Worm (Caenorhabditis elegans): ENCODE data around the gene T11B7.1.
A peak's percentile ranks its signal among the peaks of the same experiment; 100 is the strongest.

The T11B7.1 gene

ce11 chrIV:8822598-8822997, 17.9 kb upstream of the T11B7.1 start (continued):
- TF ChIP-seq isw-1 (GFP tag; IDR thresholded peaks at IDR 0.05), result no peak
- TF ChIP-seq irx-1 (tag; optimal IDR thresholded peaks at IDR 0.05), result no peak
- TF ChIP-seq fkh-4 (tag; optimal IDR thresholded peaks at IDR 0.05; ENCODE audit: borderline replicate concordance), result no peak
- no peak for TF ChIP-seq nhr-237 (tag; optimal IDR thresholded peaks at IDR 0.05)
- TF ChIP-seq grh-1 (GFP tag; IDR thresholded peaks at IDR 0.05), result no peak
- TF ChIP-seq lsy-2 (tag; optimal IDR thresholded peaks at IDR 0.05), result no peak
- no peak for TF ChIP-seq mab-9 (GFP tag; IDR thresholded peaks at IDR 0.05)
- TF ChIP-seq blmp-1 (tag; optimal IDR thresholded peaks at IDR 0.05), result no peak
- no peak for TF ChIP-seq aha-1 (tag; optimal IDR thresholded peaks at IDR 0.05)
- no peak for TF ChIP-seq nhr-12 (tag; optimal IDR thresholded peaks at IDR 0.05)
- no peak for TF ChIP-seq ces-1 (GFP tag; optimal IDR thresholded peaks at IDR 0.05)

- TF ChIP-seq lin-35 (GFP tag; optimal IDR thresholded peaks at IDR 0.05) (peak in 1 of 2 experiments; percentile 1), mep-1 (tag; optimal IDR thresholded peaks at IDR 0.05) (peak; percentile 59), ztf-4 (tag; optimal IDR thresholded peaks at IDR 0.05) (peak; percentile 14), blmp-1 (tag; optimal IDR thresholded peaks at IDR 0.05) (peak; percentile 91), elt-3 (tag; optimal IDR thresholded peaks at IDR 0.05) (peak in 4 of 6 experiments; percentile 32 to 84 (median 62)), nhr-12 (tag; optimal IDR thresholded peaks at IDR 0.05) (no peak), skn-1 (tag; optimal IDR thresholded peaks at IDR 0.05) (no peak), C16A3.4 (tag; optimal IDR thresholded peaks at IDR 0.05) (peak; percentile 35), ets-5 (GFP tag; IDR thresholded peaks at IDR 0.05) (no peak), sup-37 (GFP tag; optimal IDR thresholded peaks at IDR 0.05) (no peak), mdl-1 (tag; optimal IDR thresholded peaks at IDR 0.05) (peak in 1 of 2 experiments; percentile 17), mef-2 (tag; optimal IDR thresholded peaks at IDR 0.05) (no peak), lin-39 (tag; optimal IDR thresholded peaks at IDR 0.05) (no peak), pax-3 (tag; optimal IDR thresholded peaks at IDR 0.05) (no peak), xbp-1 (tag; optimal IDR thresholded peaks at IDR 0.05) (no peak), vab-15 (tag; optimal IDR thresholded peaks at IDR 0.05) (peak; percentile 8), C04F5.9 (tag; optimal IDR thresholded peaks at IDR 0.05) (no peak), swsn-7 (tag; optimal IDR thresholded peaks at IDR 0.05) (peak; percentile 6), sox-4 (tag; optimal IDR thresholded peaks at IDR 0.05) (no peak), C34B4.2 (tag; optimal IDR thresholded peaks at IDR 0.05) (no peak), tlp-1 (tag; optimal IDR thresholded peaks at IDR 0.05) (peak; percentile 60), nhr-19 (GFP tag; conservative IDR thresholded peaks at IDR 0.05) (peak; percentile 37), pqm-1 (tag; optimal IDR thresholded peaks at IDR 0.05) (no peak), fkh-8 (tag; optimal IDR thresholded peaks at IDR 0.05) (no peak), aly-2 (tag; optimal IDR thresholded peaks at IDR 0.05) (no peak), alr-1 (tag; optimal IDR thresholded peaks at IDR 0.05; ENCODE audit: borderline replicate concordance) (no peak), nhr-90 (tag; optimal IDR thresholded peaks at IDR 0.05; ENCODE audit: poor library complexity) (peak; percentile 18), nhr-85 (tag) (peak; percentile 98), nhr-28 (tag; optimal IDR thresholded peaks at IDR 0.05) (no peak), unc-130 (tag; optimal IDR thresholded peaks at IDR 0.05) (peak; percentile 67), nhr-237 (tag; optimal IDR thresholded peaks at IDR 0.05) (no peak), tbx-2 (tag; optimal IDR thresholded peaks at IDR 0.05) (peak; percentile 39), irx-1 (tag; optimal IDR thresholded peaks at IDR 0.05) (peak; percentile 52), pag-3 (tag; optimal IDR thresholded peaks at IDR 0.05; ENCODE audit: borderline replicate concordance, insufficient read depth) (peak; percentile 58), ces-1 (GFP tag; optimal IDR thresholded peaks at IDR 0.05) (no peak), lin-13 (GFP tag; optimal IDR thresholded peaks at IDR 0.05) (no peak), mab-9 (GFP tag; IDR thresholded peaks at IDR 0.05) (no peak), fkh-4 (tag; optimal IDR thresholded peaks at IDR 0.05; ENCODE audit: borderline replicate concordance) (no peak), snu-23 (GFP tag; optimal IDR thresholded peaks at IDR 0.05) (peak; percentile 58), nhr-20 (tag; optimal IDR thresholded peaks at IDR 0.05) (peak; percentile 79), lsy-2 (tag; optimal IDR thresholded peaks at IDR 0.05) (peak; percentile 8 to 34), grh-1 (GFP tag; IDR thresholded peaks at IDR 0.05) (0 out of 2 replicates have a peak, but pooled peaks have one; percentile 23), lin-14 (GFP tag; optimal IDR thresholded peaks at IDR 0.05) (peak; percentile 88), nhr-71 (tag; optimal IDR thresholded peaks at IDR 0.05) (peak; percentile 60), Y116A8C.19 (tag; optimal IDR thresholded peaks at IDR 0.05; ENCODE audit: borderline replicate concordance) (no peak), egl-13 (tag; optimal IDR thresholded peaks at IDR 0.05) (no peak)
Observed at ce11 chrIV:8824145-8824833, 16.2 kb upstream of the T11B7.1 start, which contains the start of the genes col-117 and col-3. Gene col-117, minus strand, starts transcription at chrIV:8824195. Gene col-3, plus strand, starts transcription at chrIV:8824783.
